Worm (Caenorhabditis elegans) whole organism, L3 larva: Measurements from ENCODE around the gene hosl-1.

ENCODE experiments used
- aly-2 ChIP-seq: fragments of 150-350 bp; optimal IDR thresholded peaks from 2 replicates; lab custom pipeline; 2014; ENCODE audit warnings: missing biosample characterization, missing genetic modification characterization
- ama-1 ChIP-seq: fragments of 150-350 bp; optimal IDR thresholded peaks from 2 replicates; lab custom pipeline; 2018
- egl-27 ChIP-seq: sonication (generic microtip); optimal IDR thresholded peaks from 4 replicates; lab custom pipeline; 2017; ENCODE audit warnings: missing biosample characterization, missing genetic modification reagents, missing genetic modification characterization
- elt-3 ChIP-seq, 3 experiments: fragments of 150-350 bp in 1 of 3; sonication (generic microtip) in 2 of 3; optimal IDR thresholded peaks; 2 replicates in 2 of 3; 4 replicates in 1 of 3; lab custom pipeline; 2014 to 2017; ENCODE audit warnings: missing biosample characterization in 3 of 3, missing genetic modification characterization in 3 of 3
- mdl-1 ChIP-seq: fragments of 150-350 bp; optimal IDR thresholded peaks from 2 replicates; lab custom pipeline; 2014; ENCODE audit warnings: missing biosample characterization, missing genetic modification characterization
- nhr-237 ChIP-seq: fragments of 150-350 bp; optimal IDR thresholded peaks from 2 replicates; lab custom pipeline; 2014; ENCODE audit warnings: missing biosample characterization, missing genetic modification characterization
- nhr-25 ChIP-seq: sonication (generic microtip); optimal IDR thresholded peaks from 2 replicates; lab custom pipeline; 2017; ENCODE audit warnings: missing biosample characterization, missing genetic modification characterization
- pqm-1 ChIP-seq: fragments of 150-350 bp; optimal IDR thresholded peaks from 2 replicates; lab custom pipeline; 2017; ENCODE audit warnings: missing biosample characterization, missing genetic modification characterization, inconsistent platforms
- unc-39 ChIP-seq: sonication (generic microtip); optimal IDR thresholded peaks from 4 replicates; lab custom pipeline; 2017; ENCODE audit warnings: missing biosample characterization, missing genetic modification characterization
- unc-62 ChIP-seq: fragments of 150-350 bp; sonication (generic microtip); optimal IDR thresholded peaks from 4 replicates; lab custom pipeline; 2014; ENCODE audit warnings: missing biosample characterization, missing genetic modification reagents, missing genetic modification characterization
- ztf-11 ChIP-seq: fragments of 150-350 bp; optimal IDR thresholded peaks from 2 replicates; lab custom pipeline; 2014; ENCODE audit warnings: missing biosample characterization, missing genetic modification characterization
- ztf-4 ChIP-seq: fragments of 150-350 bp; optimal IDR thresholded peaks from 2 replicates; lab custom pipeline; 2014; ENCODE audit warnings: missing biosample characterization, missing genetic modification characterization

DNA sequence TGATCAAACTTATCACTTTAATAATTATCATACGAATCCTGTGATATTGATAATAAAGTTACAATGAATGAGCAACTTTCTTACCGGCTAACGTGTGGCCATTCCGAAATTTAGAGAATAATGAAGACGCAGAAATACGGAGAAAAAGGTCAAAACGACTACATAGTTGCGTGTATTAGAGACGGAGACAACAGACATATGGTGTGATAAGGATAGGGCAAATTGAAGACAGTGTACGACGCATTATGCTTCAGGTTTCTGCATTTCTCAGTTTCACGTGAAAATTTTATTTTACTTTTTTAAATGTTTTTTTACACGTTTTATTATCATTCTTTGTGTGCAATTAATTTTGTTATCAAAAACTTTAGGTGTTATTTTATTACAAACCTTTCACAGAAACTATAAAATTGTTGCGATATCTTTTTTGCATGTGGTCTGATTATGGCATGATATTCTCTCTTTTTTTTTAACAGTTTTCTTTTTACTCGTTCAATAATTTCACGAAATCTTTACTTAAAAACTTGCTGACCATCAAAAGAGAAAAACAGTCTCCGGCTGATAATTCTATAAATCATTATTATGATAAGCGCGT lies 36.3 kb downstream of the hosl-1 start, which contains the start of gene tmem-135:
- TF ChIP-seq nhr-25 (tag; lab: Kevin White, UChicago) (no peak), unc-39 (tag; lab: Kevin White, UChicago) (no peak), ztf-4 (tag; lab: Kevin White, UChicago) (no peak), ztf-11 (tag; lab: Kevin White, UChicago) (no peak), egl-27 (tag; lab: Kevin White, UChicago) (no peak), mdl-1 (tag; lab: Kevin White, UChicago) (no peak), nhr-237 (no peak), aly-2 (tag; lab: Kevin White, UChicago) (no peak), elt-3 (tag; optimal IDR thresholded peaks at IDR 0.05; lab: Kevin White, UChicago) (no peak), ama-1 (lab: Kevin White, UChicago) (no peak), pqm-1 (tag; lab: Kevin White, UChicago) (peak; percentile 42), unc-62 (GFP tag; lab: Kevin White, UChicago) (no peak)
